Worm (Caenorhabditis elegans) whole organism, L3 larva: Measurements from ENCODE around the gene C17H12.5.

Source experiments
- ZK546.5 ChIP-seq: sonication (generic microtip); optimal IDR thresholded peaks from 2 replicates; lab custom pipeline; 2017; ENCODE audit warnings: missing biosample characterization, missing genetic modification characterization
- aly-2 ChIP-seq: fragments of 150-350 bp; optimal IDR thresholded peaks from 2 replicates; lab custom pipeline; 2014; ENCODE audit warnings: missing biosample characterization, missing genetic modification characterization
- ama-1 ChIP-seq: fragments of 150-350 bp; optimal IDR thresholded peaks from 2 replicates; lab custom pipeline; 2018
- ceh-16 ChIP-seq: sonication (generic microtip); optimal IDR thresholded peaks from 2 replicates; lab custom pipeline; 2017; ENCODE audit warnings: missing biosample characterization, missing genetic modification characterization
- ceh-28 ChIP-seq: fragments of 150-350 bp; optimal IDR thresholded peaks from 2 replicates; lab custom pipeline; 2014; ENCODE audit warnings: missing biosample characterization, missing genetic modification reagents, missing genetic modification characterization
- ceh-82 ChIP-seq: fragments of 150-350 bp; optimal IDR thresholded peaks from 2 replicates; lab custom pipeline; 2014; ENCODE audit warnings: missing biosample characterization, missing genetic modification characterization
- ceh-9 ChIP-seq: sonication (generic microtip); optimal IDR thresholded peaks from 2 replicates; lab custom pipeline; 2018; ENCODE audit warnings: missing biosample characterization, missing genetic modification characterization
- daf-12 ChIP-seq: fragments of 150-350 bp; optimal IDR thresholded peaks from 2 replicates; lab custom pipeline; 2014; ENCODE audit warnings: missing biosample characterization, missing genetic modification reagents, missing genetic modification characterization
- egl-27 ChIP-seq: sonication (generic microtip); optimal IDR thresholded peaks from 4 replicates; lab custom pipeline; 2017; ENCODE audit warnings: missing biosample characterization, missing genetic modification reagents, missing genetic modification characterization
- egl-5 ChIP-seq: fragments of 150-350 bp; optimal IDR thresholded peaks from 2 replicates; lab custom pipeline; 2017; ENCODE audit warnings: missing biosample characterization, missing genetic modification reagents, missing genetic modification characterization, inconsistent platforms
- elt-1 ChIP-seq: fragments of 150-350 bp; optimal IDR thresholded peaks from 2 replicates; lab custom pipeline; 2014; ENCODE audit warnings: missing biosample characterization, missing genetic modification characterization
- elt-2 ChIP-seq: sonication (generic microtip); optimal IDR thresholded peaks from 2 replicates; lab custom pipeline; 2016; ENCODE audit warnings: missing genetic modification reagents, mild to moderate bottlenecking, missing genetic modification characterization, missing compliant biosample characterization
- elt-3 ChIP-seq, 3 experiments: fragments of 150-350 bp in 1 of 3; sonication (generic microtip) in 2 of 3; optimal IDR thresholded peaks; 2 replicates in 2 of 3; 4 replicates in 1 of 3; lab custom pipeline; 2014 to 2017; ENCODE audit warnings: missing biosample characterization in 3 of 3, missing genetic modification characterization in 3 of 3
- eor-1 ChIP-seq, 2 experiments: fragments of 150-350 bp; optimal IDR thresholded peaks; 2 replicates each; lab custom pipeline; 2014 to 2018; ENCODE audit warnings: missing biosample characterization in 2 of 2, missing genetic modification characterization in 2 of 2
- fkh-10 ChIP-seq: sonication (generic microtip); optimal IDR thresholded peaks from 2 replicates; lab custom pipeline; 2017; ENCODE audit warnings: missing biosample characterization, missing genetic modification reagents, missing genetic modification characterization
- fos-1 ChIP-seq: fragments of 150-350 bp; optimal IDR thresholded peaks from 2 replicates; lab custom pipeline; 2014; ENCODE audit warnings: missing biosample characterization, missing genetic modification characterization
- hmg-11 ChIP-seq: sonication (generic microtip); optimal IDR thresholded peaks from 2 replicates; lab custom pipeline; 2016; ENCODE audit warnings: missing genetic modification characterization, missing compliant biosample characterization
- jun-1 ChIP-seq: fragments of 150-350 bp; optimal IDR thresholded peaks from 2 replicates; lab custom pipeline; 2014; ENCODE audit warnings: missing biosample characterization, missing genetic modification reagents, missing genetic modification characterization
- lin-15B ChIP-seq: fragments of 150-350 bp; optimal IDR thresholded peaks from 2 replicates; lab custom pipeline; 2014; ENCODE audit warnings: missing biosample characterization, missing genetic modification characterization
- lin-39 ChIP-seq: fragments of 150-350 bp; optimal IDR thresholded peaks from 2 replicates; lab custom pipeline; 2018; ENCODE audit warnings: missing biosample characterization, missing genetic modification reagents, missing genetic modification characterization
- lsy-12 ChIP-seq: sonication (generic microtip); optimal IDR thresholded peaks from 2 replicates; lab custom pipeline; 2016; ENCODE audit warnings: mild to moderate bottlenecking, missing genetic modification characterization, missing compliant biosample characterization
- mdl-1 ChIP-seq: fragments of 150-350 bp; optimal IDR thresholded peaks from 2 replicates; lab custom pipeline; 2014; ENCODE audit warnings: missing biosample characterization, missing genetic modification characterization
- nfya-1 ChIP-seq: sonication (generic microtip); optimal IDR thresholded peaks from 2 replicates; lab custom pipeline; 2017; ENCODE audit warnings: missing genetic modification characterization, mild to moderate bottlenecking, missing compliant biosample characterization, antibody characterized with exemption, moderate library complexity; ENCODE audit not compliant: insufficient read depth
- nhr-237 ChIP-seq: fragments of 150-350 bp; optimal IDR thresholded peaks from 2 replicates; lab custom pipeline; 2014; ENCODE audit warnings: missing biosample characterization, missing genetic modification characterization
- nhr-28 ChIP-seq: fragments of 150-350 bp; optimal IDR thresholded peaks from 2 replicates; lab custom pipeline; 2014; ENCODE audit warnings: missing biosample characterization, missing genetic modification characterization
- nhr-67 ChIP-seq: fragments of 150-350 bp; optimal IDR thresholded peaks from 2 replicates; lab custom pipeline; 2014; ENCODE audit warnings: missing biosample characterization, missing genetic modification characterization
- nhr-76 ChIP-seq: fragments of 150-350 bp; sonication (generic microtip); optimal IDR thresholded peaks from 5 replicates; lab custom pipeline; 2014; ENCODE audit warnings: missing biosample characterization, missing genetic modification characterization
- nhr-77 ChIP-seq: fragments of 150-350 bp; optimal IDR thresholded peaks from 2 replicates; lab custom pipeline; 2014; ENCODE audit warnings: missing biosample characterization, missing genetic modification characterization
- pha-4 ChIP-seq: fragments of 150-350 bp; optimal IDR thresholded peaks from 2 replicates; lab custom pipeline; 2014; ENCODE audit warnings: missing biosample characterization, missing genetic modification reagents, missing genetic modification characterization
- pqm-1 ChIP-seq: fragments of 150-350 bp; optimal IDR thresholded peaks from 2 replicates; lab custom pipeline; 2017; ENCODE audit warnings: missing biosample characterization, missing genetic modification characterization, inconsistent platforms
- sea-2 ChIP-seq: fragments of 150-350 bp; sonication (generic microtip); optimal IDR thresholded peaks from 4 replicates; lab custom pipeline; 2014; ENCODE audit warnings: missing biosample characterization, missing genetic modification reagents, missing genetic modification characterization
- skn-1 ChIP-seq: fragments of 150-350 bp; optimal IDR thresholded peaks from 2 replicates; lab custom pipeline; 2014; ENCODE audit warnings: missing biosample characterization, missing genetic modification characterization
- snpc-4 ChIP-seq: fragments of 150-350 bp; optimal IDR thresholded peaks from 2 replicates; lab custom pipeline; 2014; ENCODE audit warnings: missing biosample characterization, missing genetic modification characterization
- tbx-2 ChIP-seq: sonication (generic microtip); optimal IDR thresholded peaks from 2 replicates; lab custom pipeline; 2016; ENCODE audit warnings: mild to moderate bottlenecking, missing genetic modification characterization, missing compliant biosample characterization
- unc-62 ChIP-seq: fragments of 150-350 bp; sonication (generic microtip); optimal IDR thresholded peaks from 4 replicates; lab custom pipeline; 2014; ENCODE audit warnings: missing biosample characterization, missing genetic modification reagents, missing genetic modification characterization
- zag-1 ChIP-seq: fragments of 150-350 bp; optimal IDR thresholded peaks from 2 replicates; lab custom pipeline; 2014; ENCODE audit warnings: missing biosample characterization, missing genetic modification characterization
- ztf-11 ChIP-seq: fragments of 150-350 bp; optimal IDR thresholded peaks from 2 replicates; lab custom pipeline; 2014; ENCODE audit warnings: missing biosample characterization, missing genetic modification characterization
- ztf-4 ChIP-seq: fragments of 150-350 bp; optimal IDR thresholded peaks from 2 replicates; lab custom pipeline; 2014; ENCODE audit warnings: missing biosample characterization, missing genetic modification characterization

C17H12.5 gene

ce11 chrIV:6811808-6812207 is 5.6 kb downstream of the C17H12.5 start, which contains the start of gene ceh-48:
ceh-48 (plus strand) TSS chrIV:6812108.
- no peak for TF ChIP-seq elt-3 (tag; optimal IDR thresholded peaks at IDR 0.05; lab: Kevin White, UChicago)
- TF ChIP-seq hmg-11: no peak

ce11 chrIV:6809756-6810155 is 7.7 kb downstream of the C17H12.5 start:
- TF ChIP-seq nfya-1: peak; percentile 76
- no peak for TF ChIP-seq ama-1
- peak; percentile 37 for TF ChIP-seq lin-15B (tag; lab: Kevin White, UChicago)
- peak; percentile 8 for TF ChIP-seq skn-1 (tag; lab: Kevin White, UChicago)
- peak; percentile 97 for TF ChIP-seq hmg-11
- TF ChIP-seq ceh-16 (tag; lab: Kevin White, UChicago): no peak
- TF ChIP-seq ztf-4 (tag; lab: Kevin White, UChicago): no peak
- no peak for TF ChIP-seq mdl-1
- peak; percentile 74 for TF ChIP-seq lin-39 (tag; lab: Kevin White, UChicago)
- no peak for TF ChIP-seq egl-27
- TF ChIP-seq ztf-11 (tag; lab: Kevin White, UChicago): no peak
- no peak for TF ChIP-seq lsy-12 (tag; lab: Kevin White, UChicago)
- TF ChIP-seq tbx-2 (tag; lab: Kevin White, UChicago): peak; percentile 42
- peak; percentile 16 for TF ChIP-seq ceh-28 (tag; lab: Kevin White, UChicago)
- TF ChIP-seq nhr-76 (tag; lab: Kevin White, UChicago): no peak
- no peak for TF ChIP-seq egl-5 (tag; lab: Kevin White, UChicago)
- TF ChIP-seq fkh-10 (GFP tag; lab: Kevin White, UChicago): peak; percentile 64

ce11 chrIV:6806475-6807063 is 10.9 kb downstream of the C17H12.5 start, which contains the start of gene C17H12.10:
C17H12.10 (plus strand) TSS chrIV:6806799.
- TF ChIP-seq lin-39 (tag; lab: Kevin White, UChicago) (peak; percentile 67), ztf-4 (tag; lab: Kevin White, UChicago) (no peak), sea-2 (GFP tag; lab: Kevin White, UChicago) (no peak), nfya-1 (peak; percentile 54), skn-1 (tag; lab: Kevin White, UChicago) (no peak), lin-15B (tag; lab: Kevin White, UChicago) (peak; percentile 28), fkh-10 (GFP tag; lab: Kevin White, UChicago) (peak; percentile 41), elt-1 (tag; lab: Kevin White, UChicago) (peak; percentile 71), hmg-11 (peak; percentile 3), unc-62 (no peak), aly-2 (tag; lab: Kevin White, UChicago) (no peak)

DNA sequence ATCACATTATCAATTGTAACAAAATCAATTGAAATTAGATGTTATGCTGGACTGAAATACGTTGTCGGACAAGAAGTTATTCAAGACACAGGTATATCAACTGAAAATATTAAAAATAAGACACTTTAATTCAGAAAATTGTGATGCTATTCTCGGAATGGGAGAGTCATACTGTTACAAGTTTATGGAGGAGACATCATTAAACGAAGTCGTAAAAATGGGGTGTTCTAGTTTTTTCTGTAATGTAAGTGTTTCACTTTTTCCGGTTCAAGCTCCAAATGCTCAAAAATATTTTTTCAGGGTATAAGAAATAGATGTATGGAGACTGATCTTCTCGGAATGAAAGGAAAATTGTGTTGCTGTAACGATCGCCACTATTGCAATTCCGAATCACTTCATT is 12.6 kb downstream of the C17H12.5 start, which contains the start of gene C17H12.37:
Gene C17H12.37, plus strand, starts transcription at position 301 of the 400 bp plus-strand sequence.
- TF ChIP-seq ceh-28 (tag; lab: Kevin White, UChicago) (no peak), elt-2 (tag; lab: Kevin White, UChicago) (peak; percentile 5), lin-39 (tag; lab: Kevin White, UChicago) (no peak)

DNA sequence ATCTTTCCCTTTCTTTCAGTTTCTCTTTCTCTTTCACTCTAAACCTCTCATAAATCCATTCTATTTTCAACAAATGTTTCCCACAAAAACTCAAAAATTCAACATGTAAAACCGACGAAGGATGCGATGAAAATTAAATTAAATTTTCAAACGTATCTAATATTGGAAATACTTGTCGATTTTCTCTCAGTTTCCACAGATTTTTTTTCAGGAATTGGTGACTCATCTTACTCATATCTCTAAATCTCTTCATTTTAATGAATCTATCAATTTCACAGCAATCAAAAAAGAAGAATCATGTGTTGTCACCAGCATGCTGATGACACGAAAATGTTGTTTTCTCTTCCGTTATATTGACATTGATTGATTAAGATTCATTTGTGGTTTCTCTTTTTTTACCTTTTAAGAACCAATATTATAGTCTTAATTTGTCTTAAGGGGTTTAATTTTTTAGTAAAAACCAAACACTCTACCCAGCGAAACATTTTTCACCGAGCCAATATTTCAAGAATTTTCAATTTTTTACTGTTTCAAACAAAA is 13.6 kb downstream of the C17H12.5 start:
- TF ChIP-seq mdl-1: no peak
- TF ChIP-seq zag-1 (tag; lab: Kevin White, UChicago): no peak
- no peak for TF ChIP-seq nhr-67 (tag; lab: Kevin White, UChicago)
- TF ChIP-seq lsy-12 (tag; lab: Kevin White, UChicago): no peak
- TF ChIP-seq pqm-1 (tag; lab: Kevin White, UChicago): no peak
- no peak for TF ChIP-seq egl-5 (tag; lab: Kevin White, UChicago)
- no peak for TF ChIP-seq jun-1
- no peak for TF ChIP-seq nhr-237
- TF ChIP-seq ZK546.5 (tag; lab: Kevin White, UChicago): no peak
- no peak for TF ChIP-seq lin-15B (tag; lab: Kevin White, UChicago)
- TF ChIP-seq nfya-1: no peak
- no peak for TF ChIP-seq fos-1

- TF ChIP-seq mdl-1: no peak
- TF ChIP-seq daf-12 (tag; lab: Kevin White, UChicago): no peak
- no peak for TF ChIP-seq ztf-11 (tag; lab: Kevin White, UChicago)
- TF ChIP-seq nhr-77: no peak
- no peak for TF ChIP-seq eor-1 (tag; optimal IDR thresholded peaks at IDR 0.05; lab: Kevin White, UChicago)
- TF ChIP-seq hmg-11: no peak
- no peak for TF ChIP-seq elt-2 (tag; lab: Kevin White, UChicago)
- TF ChIP-seq ceh-82 (tag; lab: Kevin White, UChicago): no peak
- TF ChIP-seq egl-5 (tag; lab: Kevin White, UChicago): no peak
- TF ChIP-seq ceh-16 (tag; lab: Kevin White, UChicago): no peak
- no peak for TF ChIP-seq nhr-28 (tag; lab: Kevin White, UChicago)
- TF ChIP-seq pha-4: no peak
- no peak for TF ChIP-seq nhr-67 (tag; lab: Kevin White, UChicago)
- TF ChIP-seq elt-3 (tag; optimal IDR thresholded peaks at IDR 0.05; lab: Kevin White, UChicago): no peak
- TF ChIP-seq nhr-76 (tag; lab: Kevin White, UChicago): no peak
- no peak for TF ChIP-seq ceh-9 (tag; lab: Kevin White, UChicago)
- TF ChIP-seq lsy-12 (tag; lab: Kevin White, UChicago): no peak
- TF ChIP-seq lin-15B (tag; lab: Kevin White, UChicago): no peak
- no peak for TF ChIP-seq snpc-4 (tag; lab: Kevin White, UChicago)
- TF ChIP-seq fos-1: no peak
These were observed 14.2 kb downstream of the C17H12.5 start for ce11 chrIV:6803294-6803693.
